Fruit fly (Drosophila melanogaster) S2 (cell line): Measurements from ENCODE around the gene nonA.

Experiments used
- CG8478 ChIP-seq: fragments of >200 bp; optimal IDR thresholded peaks from 2 replicates; lab custom pipeline; 2018
- CTCF ChIP-seq, 2 experiments: fragments of >200 bp; optimal IDR thresholded peaks; 2 replicates each; lab custom pipeline; 2018

dm6 chrX:16325472-16325871 is 35.9 kb upstream of the nonA start, which contains the start of gene CalpC:
- no peak for TF ChIP-seq CTCF (optimal IDR thresholded peaks at IDR 0.05; lab: Kevin White, UChicago)
- TF ChIP-seq CG8478 (lab: Kevin White, UChicago): no peak
